Fruit fly (Drosophila melanogaster) whole organism, wandering third instar larva: ENCODE measurements around the gene Ag5r.

Experiments
- Rel ChIP-seq, 2 experiments: fragments of 200-800 bp; sonication (Bioruptor generic) in 1 of 2; optimal IDR thresholded peaks; 2 replicates in 1 of 2; 3 replicates in 1 of 2; lab custom pipeline; 2016 to 2019; ENCODE audit warnings: mild to moderate bottlenecking in 2 of 2, missing biosample characterization in 2 of 2, missing genetic modification characterization in 2 of 2, moderate library complexity in 1 of 2
- Vsx2 ChIP-seq: fragments of 200-300, 225-300 bp; sonication (Bioruptor generic); optimal IDR thresholded peaks from 2 replicates; lab custom pipeline; 2018; ENCODE audit warnings: missing biosample characterization, missing genetic modification characterization; ENCODE audit not compliant: partially characterized antibody
- lola ChIP-seq: fragments of >200 bp; optimal IDR thresholded peaks from 2 replicates; lab custom pipeline; 2017; ENCODE audit warnings: missing biosample characterization, missing genetic modification characterization
- rgr ChIP-seq: fragments of 200-800 bp; sonication (Bioruptor generic); optimal IDR thresholded peaks from 3 replicates; lab custom pipeline; 2016; ENCODE audit warnings: missing biosample characterization, mild to moderate bottlenecking, missing genetic modification characterization

- no peak for TF ChIP-seq Rel (GFP tag; optimal IDR thresholded peaks at IDR 0.05; lab: Kevin White, UChicago)
- TF ChIP-seq Rel (tag; optimal IDR thresholded peaks at IDR 0.05; lab: Kevin White, UChicago): no peak
- TF ChIP-seq rgr (GFP tag; lab: Kevin White, UChicago): peak; percentile 66
- TF ChIP-seq Vsx2: no peak
- TF ChIP-seq lola: no peak
Measured at dm6 chrX:14802611-14803110, 16.3 kb upstream of the Ag5r start.
